Worm (Caenorhabditis elegans) whole organism, L4 larva: ENCODE results near the gene R08C7.8.

Source experiments
- R02D3.7 ChIP-seq: fragments of 150-350 bp; sonication (generic microtip); optimal IDR thresholded peaks from 3 replicates; lab custom pipeline; 2014; ENCODE audit warnings: missing biosample characterization, missing genetic modification characterization
- ama-1 ChIP-seq: fragments of 150-350 bp; optimal IDR thresholded peaks from 2 replicates; lab custom pipeline; 2014; ENCODE audit warnings: inconsistent platforms, mixed read lengths
- ceh-82 ChIP-seq: sonication (generic microtip); optimal IDR thresholded peaks from 2 replicates; lab custom pipeline; 2017; ENCODE audit warnings: missing biosample characterization, missing genetic modification characterization
- ctbp-1 ChIP-seq: fragments of 200-800 bp; sonication (Bioruptor generic); IDR thresholded peaks from 2 replicates; pipeline ENCODE4 v1.3.6; 2022; ENCODE audit warnings: missing genetic modification reagents, missing genetic modification characterization, missing compliant biosample characterization
- nhr-237 ChIP-seq: sonication (generic microtip); optimal IDR thresholded peaks from 2 replicates; lab custom pipeline; 2017; ENCODE audit warnings: missing biosample characterization, missing genetic modification characterization
- unc-130 ChIP-seq: sonication (generic microtip); optimal IDR thresholded peaks from 2 replicates; lab custom pipeline; 2016; ENCODE audit warnings: missing genetic modification reagents, missing genetic modification characterization, missing compliant biosample characterization
- unc-39 ChIP-seq: sonication (generic microtip); optimal IDR thresholded peaks from 2 replicates; lab custom pipeline; 2017; ENCODE audit warnings: missing biosample characterization, missing genetic modification characterization
- zfp-2 ChIP-seq: sonication (generic microtip); optimal IDR thresholded peaks from 2 replicates; lab custom pipeline; 2016; ENCODE audit warnings: mild to moderate bottlenecking, missing genetic modification characterization, missing compliant biosample characterization

ce11 chrIV:4397111-4397510, 37.2 kb downstream of the R08C7.8 start:
- TF ChIP-seq unc-39 (tag; lab: Kevin White, UChicago) (no peak), ama-1 (lab: Kevin White, UChicago) (no peak), nhr-237 (tag; lab: Kevin White, UChicago) (no peak), R02D3.7 (tag; lab: Kevin White, UChicago) (no peak), unc-130 (no peak), ctbp-1 (no peak), zfp-2 (tag; lab: Kevin White, UChicago) (no peak), ceh-82 (no peak)
